Fruit fly (Drosophila melanogaster) whole organism, embryonic: ENCODE results near the gene CG4586.

Source experiments
- CG10147 ChIP-seq: fragments of 200-800 bp; sonication (Bioruptor generic); optimal IDR thresholded peaks from 2 replicates; lab custom pipeline; 2019; ENCODE audit warnings: missing biosample characterization, mild to moderate bottlenecking, missing genetic modification characterization, moderate library complexity
- CG10209 ChIP-seq: fragments of 200-800 bp; sonication (Bioruptor generic); optimal IDR thresholded peaks from 3 replicates; lab custom pipeline; 2017; ENCODE audit warnings: missing biosample characterization, mild to moderate bottlenecking, missing genetic modification characterization, missing genetic modification reagents
- CG10543 ChIP-seq: fragments of 200-800 bp; sonication (Bioruptor generic); optimal IDR thresholded peaks from 3 replicates; lab custom pipeline; 2017; ENCODE audit warnings: missing biosample characterization, mild to moderate bottlenecking, missing genetic modification characterization, moderate library complexity
- CG10654 ChIP-seq: fragments of 200-800 bp; sonication (Bioruptor generic); optimal IDR thresholded peaks from 2 replicates; lab custom pipeline; 2016; ENCODE audit warnings: missing biosample characterization, missing genetic modification characterization
- CG13894 ChIP-seq: fragments of 200-800 bp; sonication (Bioruptor generic); optimal IDR thresholded peaks from 3 replicates; lab custom pipeline; 2018; ENCODE audit warnings: missing biosample characterization, mild to moderate bottlenecking, missing genetic modification characterization, moderate library complexity
- CG14667 ChIP-seq: fragments of 200-800 bp; sonication (Bioruptor generic); IDR thresholded peaks from 2 replicates; pipeline ENCODE4 v1.3.6; 2022; ENCODE audit warnings: missing biosample characterization, missing genetic modification characterization
- CG15479 ChIP-seq: fragments of 200-800 bp; sonication (Bioruptor generic); optimal IDR thresholded peaks from 3 replicates; lab custom pipeline; 2019; ENCODE audit warnings: missing biosample characterization, mild to moderate bottlenecking, missing genetic modification characterization, moderate library complexity
- CG15696 ChIP-seq: fragments of 200-800 bp; sonication (Bioruptor generic); optimal IDR thresholded peaks from 2 replicates; lab custom pipeline; 2019; ENCODE audit warnings: missing biosample characterization, mild to moderate bottlenecking, missing genetic modification characterization, moderate library complexity
- CG2199 ChIP-seq: fragments of 200-800 bp; sonication (Bioruptor generic); IDR thresholded peaks from 3 replicates; pipeline ENCODE4 v1.3.6; 2022; ENCODE audit warnings: missing biosample characterization, missing genetic modification characterization
- CG2678 ChIP-seq: fragments of 200-800 bp; sonication (Bioruptor generic); optimal IDR thresholded peaks from 3 replicates; lab custom pipeline; 2019; ENCODE audit warnings: missing biosample characterization, mild to moderate bottlenecking, missing genetic modification characterization, moderate library complexity
- CG30020 ChIP-seq: fragments of 200-800 bp; optimal IDR thresholded peaks from 2 replicates; lab custom pipeline; 2019; ENCODE audit warnings: missing biosample characterization, mild to moderate bottlenecking, missing genetic modification characterization, moderate library complexity
- CG34376 ChIP-seq: fragments of 200-800 bp; sonication (Bioruptor generic); optimal IDR thresholded peaks from 2 replicates; lab custom pipeline; 2018; ENCODE audit warnings: missing biosample characterization, mild to moderate bottlenecking, missing genetic modification characterization
- CG34422 ChIP-seq: fragments of 200-800 bp; sonication (Bioruptor generic); IDR thresholded peaks from 3 replicates; pipeline ENCODE4 v1.3.6; 2022; ENCODE audit warnings: missing biosample characterization, missing genetic modification characterization
- CG4360 ChIP-seq: fragments of 200-800 bp; sonication (Bioruptor generic); IDR thresholded peaks from 2 replicates; pipeline ENCODE4 v1.3.6; 2022; ENCODE audit warnings: missing biosample characterization, missing genetic modification characterization
- CG4404 ChIP-seq: fragments of 200-800 bp; sonication (Bioruptor generic); IDR thresholded peaks from 2 replicates; pipeline ENCODE4 v1.3.6; 2022; ENCODE audit warnings: missing biosample characterization, missing genetic modification characterization
- CG6813 ChIP-seq: fragments of 200-800 bp; sonication (Bioruptor generic); optimal IDR thresholded peaks from 2 replicates; lab custom pipeline; 2017; ENCODE audit warnings: missing biosample characterization, missing genetic modification characterization, mild to moderate bottlenecking, moderate library complexity, missing genetic modification reagents
- CoRest ChIP-seq: fragments of 200-800 bp; sonication (Bioruptor generic); optimal IDR thresholded peaks from 3 replicates; lab custom pipeline; 2018; ENCODE audit warnings: missing biosample characterization, mild to moderate bottlenecking, missing genetic modification characterization, moderate library complexity
- D19A ChIP-seq: fragments of 200-800 bp; optimal IDR thresholded peaks from 3 replicates; lab custom pipeline; 2019; ENCODE audit warnings: missing biosample characterization, mild to moderate bottlenecking, missing genetic modification characterization, moderate library complexity
- Dad ChIP-seq: fragments of 200-800 bp; sonication (Bioruptor generic); optimal IDR thresholded peaks from 3 replicates; lab custom pipeline; 2016; ENCODE audit warnings: missing biosample characterization, missing genetic modification characterization
- Doc3 ChIP-seq: fragments of 200-800 bp; sonication (Bioruptor generic); IDR thresholded peaks from 3 replicates; pipeline ENCODE4 v1.3.6; 2022; ENCODE audit warnings: missing biosample characterization, missing genetic modification characterization; ENCODE audit not compliant: partially characterized antibody
- HHEX ChIP-seq: fragments of 200-800 bp; sonication (Bioruptor generic); optimal IDR thresholded peaks from 3 replicates; lab custom pipeline; 2017; ENCODE audit warnings: missing biosample characterization, mild to moderate bottlenecking, missing genetic modification characterization, missing genetic modification reagents
- HLH54F ChIP-seq: fragments of 200-800 bp; sonication (Bioruptor generic); optimal IDR thresholded peaks from 3 replicates; lab custom pipeline; 2016; ENCODE audit warnings: missing biosample characterization, missing genetic modification characterization
- Hey ChIP-seq: fragments of 200-800 bp; sonication (Bioruptor generic); optimal IDR thresholded peaks from 3 replicates; lab custom pipeline; 2018; ENCODE audit warnings: missing biosample characterization, mild to moderate bottlenecking, missing genetic modification characterization
- Lpt ChIP-seq: fragments of >200 bp; optimal IDR thresholded peaks from 2 replicates; lab custom pipeline; 2018; ENCODE audit warnings: missing biosample characterization, missing genetic modification characterization
- MBD-R2 ChIP-seq: fragments of 200-800 bp; sonication (Bioruptor generic); IDR thresholded peaks from 2 replicates; pipeline ENCODE4 v1.3.6; 2022; ENCODE audit warnings: missing biosample characterization, missing genetic modification characterization
- Mad ChIP-seq: fragments of 200-800 bp; sonication (Bioruptor generic); optimal IDR thresholded peaks from 2 replicates; lab custom pipeline; 2016; ENCODE audit warnings: missing biosample characterization, missing genetic modification characterization
- Max ChIP-seq: fragments of 200-800 bp; sonication (Bioruptor generic); optimal IDR thresholded peaks from 2 replicates; lab custom pipeline; 2016; ENCODE audit warnings: missing biosample characterization, mild to moderate bottlenecking, missing genetic modification characterization
- Mes4 ChIP-seq: fragments of 200-800 bp; sonication (Bioruptor generic); optimal IDR thresholded peaks from 2 replicates; lab custom pipeline; 2016; ENCODE audit warnings: missing biosample characterization, missing genetic modification characterization
- Tbp ChIP-seq: fragments of >200 bp; optimal IDR thresholded peaks from 2 replicates; lab custom pipeline; 2018; ENCODE audit warnings: missing biosample characterization, missing genetic modification characterization
- YL-1 ChIP-seq: fragments of 200-800 bp; sonication (Bioruptor generic); optimal IDR thresholded peaks from 3 replicates; lab custom pipeline; 2017; ENCODE audit warnings: missing biosample characterization, mild to moderate bottlenecking, missing genetic modification characterization
- ash1 ChIP-seq: fragments of 200-800 bp; sonication (Bioruptor generic); optimal IDR thresholded peaks from 2 replicates; lab custom pipeline; 2018; ENCODE audit warnings: missing biosample characterization, mild to moderate bottlenecking, missing genetic modification characterization
- br ChIP-seq: fragments of >200 bp; optimal IDR thresholded peaks from 2 replicates; lab custom pipeline; 2017
- croc ChIP-seq: fragments of 200-800 bp; sonication (Bioruptor generic); conservative IDR thresholded peaks from 3 replicates; pipeline ENCODE4 v1.3.6; 2022; ENCODE audit warnings: missing biosample characterization, missing genetic modification characterization
- cwo ChIP-seq: fragments of 200-800 bp; sonication (Bioruptor generic); optimal IDR thresholded peaks from 3 replicates; lab custom pipeline; 2017; ENCODE audit warnings: missing biosample characterization, missing genetic modification characterization, mild to moderate bottlenecking, moderate library complexity, missing genetic modification reagents
- exex ChIP-seq: fragments of 200-800 bp; sonication (Bioruptor generic); optimal IDR thresholded peaks from 4 replicates; lab custom pipeline; 2018; ENCODE audit warnings: missing biosample characterization, mild to moderate bottlenecking, missing genetic modification characterization, moderate library complexity
- fru ChIP-seq: fragments of >200 bp; optimal IDR thresholded peaks from 2 replicates; lab custom pipeline; 2017
- gcm2 ChIP-seq: fragments of 200-800 bp; sonication (Bioruptor generic); optimal IDR thresholded peaks from 2 replicates; lab custom pipeline; 2016; ENCODE audit warnings: missing biosample characterization, missing genetic modification characterization
- grn ChIP-seq: fragments of 200-800 bp; sonication (Bioruptor generic); optimal IDR thresholded peaks from 3 replicates; lab custom pipeline; 2017; ENCODE audit warnings: missing biosample characterization, missing genetic modification characterization
- gro ChIP-seq: fragments of 200-800 bp; sonication (Bioruptor generic); optimal IDR thresholded peaks from 2 replicates; lab custom pipeline; 2016; ENCODE audit warnings: missing biosample characterization, missing genetic modification characterization
- hbn ChIP-seq: fragments of 200-800 bp; sonication (Bioruptor generic); IDR thresholded peaks from 2 replicates; pipeline ENCODE4 v1.3.6; 2022; ENCODE audit warnings: missing biosample characterization, missing genetic modification characterization; ENCODE audit not compliant: partially characterized antibody
- p53 ChIP-seq: fragments of 200-800 bp; sonication (Bioruptor generic); optimal IDR thresholded peaks from 2 replicates; lab custom pipeline; 2016; ENCODE audit warnings: missing biosample characterization, missing genetic modification characterization
- phol ChIP-seq: fragments of 200-800 bp; sonication (Bioruptor generic); optimal IDR thresholded peaks from 3 replicates; lab custom pipeline; 2018; ENCODE audit warnings: missing biosample characterization, mild to moderate bottlenecking, missing genetic modification characterization, moderate library complexity
- rib ChIP-seq: fragments of 200-800 bp; sonication (Bioruptor generic); IDR thresholded peaks from 2 replicates; pipeline ENCODE4 v1.3.6; 2022; ENCODE audit warnings: missing biosample characterization, missing genetic modification characterization
- shn ChIP-seq: fragments of 200-800 bp; sonication (Bioruptor generic); optimal IDR thresholded peaks from 3 replicates; lab custom pipeline; 2016; ENCODE audit warnings: missing biosample characterization, missing genetic modification characterization
- sim ChIP-seq: fragments of 200-800 bp; sonication (Bioruptor generic); IDR thresholded peaks from 2 replicates; pipeline ENCODE4 v1.3.6; 2022; ENCODE audit warnings: missing biosample characterization, missing genetic modification characterization
- sqz ChIP-seq: fragments of 200-800 bp; sonication (Bioruptor generic); optimal IDR thresholded peaks from 3 replicates; lab custom pipeline; 2018; ENCODE audit warnings: missing biosample characterization, mild to moderate bottlenecking, missing genetic modification characterization
- trem ChIP-seq: fragments of 200-800 bp; optimal IDR thresholded peaks from 3 replicates; lab custom pipeline; 2019; ENCODE audit warnings: missing biosample characterization, mild to moderate bottlenecking, missing genetic modification characterization, moderate library complexity
- unc-4 ChIP-seq: fragments of 200-800 bp; sonication (Bioruptor generic); IDR thresholded peaks from 2 replicates; pipeline ENCODE4 v1.3.6; 2022; ENCODE audit warnings: missing biosample characterization, missing genetic modification characterization; ENCODE audit not compliant: partially characterized antibody
- vfl ChIP-seq: fragments of 200-800 bp; sonication (Bioruptor generic); optimal IDR thresholded peaks from 2 replicates; lab custom pipeline; 2016; ENCODE audit warnings: missing biosample characterization, missing genetic modification characterization
- vnd ChIP-seq: fragments of 200-800 bp; sonication (Bioruptor generic); IDR thresholded peaks from 3 replicates; pipeline ENCODE4 v1.3.6; 2022; ENCODE audit warnings: missing biosample characterization, missing genetic modification characterization; ENCODE audit not compliant: partially characterized antibody
- zfh2 ChIP-seq: fragments of 200-800 bp; sonication (Bioruptor generic); optimal IDR thresholded peaks from 2 replicates; lab custom pipeline; 2016; ENCODE audit warnings: missing biosample characterization, missing genetic modification characterization

CG4586 gene

DNA sequence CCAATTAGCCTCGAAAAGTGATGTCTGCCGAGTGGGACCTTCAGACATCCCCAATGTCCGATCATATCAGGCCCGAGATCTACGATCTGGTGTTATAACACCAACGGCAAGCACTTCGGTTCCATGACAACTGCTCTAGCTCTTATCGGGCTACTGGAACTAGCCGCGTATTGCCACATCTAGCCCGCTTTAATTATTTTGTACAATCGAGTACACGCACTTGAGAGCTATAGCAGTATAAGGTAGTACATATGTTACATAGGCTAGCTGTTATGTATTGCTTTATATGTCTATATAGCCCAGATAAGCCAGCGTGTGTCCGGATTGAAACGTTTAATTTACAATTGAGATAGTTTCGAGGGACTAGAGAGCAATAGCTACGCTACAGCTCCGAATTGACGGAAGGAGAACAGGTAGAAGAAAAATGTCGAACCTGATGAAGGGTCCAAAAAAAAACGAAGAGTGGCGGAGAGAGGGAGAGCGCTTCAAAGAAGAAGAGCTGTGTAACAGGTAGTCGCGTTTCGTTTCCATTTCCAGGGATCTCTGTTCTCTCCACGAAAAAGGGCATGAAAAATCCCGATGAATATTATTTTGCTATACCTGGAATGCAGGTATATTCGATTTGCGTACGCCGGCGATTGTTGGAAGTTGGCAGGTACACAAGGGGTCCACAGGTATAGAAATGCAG is 27.4 kb downstream of the CG4586 start (continued):
- TF ChIP-seq HLH54F (GFP tag; lab: Kevin White, UChicago), result no peak
- TF ChIP-seq CG10147 (GFP tag; lab: Kevin White, UChicago), result no peak
- no peak for TF ChIP-seq phol (tag; lab: Kevin White, UChicago)
- TF ChIP-seq vfl (GFP tag; lab: Kevin White, UChicago), result peak; percentile 5
- TF ChIP-seq cwo (GFP tag; lab: Kevin White, UChicago), result peak; percentile 15
- no peak for TF ChIP-seq trem (tag; lab: Kevin White, UChicago)
- no peak for TF ChIP-seq Tbp
- peak; percentile 47 for TF ChIP-seq sqz
- TF ChIP-seq YL-1 (GFP tag; lab: Kevin White, UChicago), result no peak
- no peak for TF ChIP-seq unc-4 (GFP tag; lab: Robert Waterston, UW)
- TF ChIP-seq CG34422 (GFP tag; lab: Robert Waterston, UW), result no peak
- peak; percentile 37 for TF ChIP-seq Hey (tag; lab: Kevin White, UChicago)
- no peak for TF ChIP-seq gcm2 (GFP tag; lab: Kevin White, UChicago)
- no peak for TF ChIP-seq CG14667 (GFP tag; lab: Robert Waterston, UW)
- no peak for TF ChIP-seq MBD-R2
- peak; percentile 81 for TF ChIP-seq CG13894 (tag; lab: Kevin White, UChicago)
- no peak for TF ChIP-seq CoRest
- no peak for TF ChIP-seq CG10209 (GFP tag; lab: Kevin White, UChicago)
- TF ChIP-seq CG2678, result no peak
- no peak for TF ChIP-seq CG6813
- peak; percentile 8 for TF ChIP-seq D19A (tag; lab: Kevin White, UChicago)
- TF ChIP-seq Lpt (GFP tag; lab: Kevin White, UChicago), result peak; percentile 31
- TF ChIP-seq zfh2 (GFP tag; lab: Kevin White, UChicago), result no peak
- TF ChIP-seq CG34376 (GFP tag; lab: Kevin White, UChicago), result peak; percentile 92
- TF ChIP-seq grn, result peak; percentile 99
- TF ChIP-seq HHEX (GFP tag; lab: Kevin White, UChicago), result no peak
- TF ChIP-seq hbn (GFP tag; lab: Robert Waterston, UW), result no peak
- TF ChIP-seq Max, result no peak
- TF ChIP-seq CG15479 (GFP tag; lab: Kevin White, UChicago), result peak; percentile 72
- TF ChIP-seq gro (GFP tag; lab: Kevin White, UChicago), result peak; percentile 0
- TF ChIP-seq sim (GFP tag; lab: Robert Waterston, UW), result no peak
- TF ChIP-seq Doc3 (GFP tag; lab: Robert Waterston, UW), result no peak
- TF ChIP-seq CG10543, result peak; percentile 44
- peak; percentile 40; the same call in 2 of the 3 replicates for TF ChIP-seq vnd
- no peak for TF ChIP-seq Mes4 (GFP tag; lab: Kevin White, UChicago)
- TF ChIP-seq p53 (GFP tag; lab: Kevin White, UChicago), result no peak
- TF ChIP-seq Dad (GFP tag; lab: Kevin White, UChicago), result no peak
- TF ChIP-seq CG4404, result no peak
- no peak for TF ChIP-seq CG4360 (GFP tag; lab: Robert Waterston, UW)
- no peak for TF ChIP-seq rib (GFP tag; lab: Robert Waterston, UW)
- no peak for TF ChIP-seq CG10654 (GFP tag; lab: Kevin White, UChicago)
- TF ChIP-seq exex (tag; lab: Kevin White, UChicago), result peak; percentile 97
- TF ChIP-seq shn, result no peak
- TF ChIP-seq Mad (GFP tag; lab: Kevin White, UChicago), result no peak
- TF ChIP-seq fru (lab: Kevin White, UChicago), result no peak
- peak; percentile 51 for TF ChIP-seq ash1 (GFP tag; lab: Kevin White, UChicago)
- TF ChIP-seq CG2199 (GFP tag; lab: Robert Waterston, UW), result 0 out of 3 replicates have a peak, but pooled peaks have one; percentile 19
- no peak for TF ChIP-seq croc (GFP tag; lab: Robert Waterston, UW)
- no peak for TF ChIP-seq CG15696 (tag; lab: Kevin White, UChicago)
- no peak for TF ChIP-seq br (lab: Kevin White, UChicago)
- no peak for TF ChIP-seq CG30020
